Fruit fly (Drosophila melanogaster) whole organism, embryonic: ENCODE data around the gene slf.

Experiments used
- Adf1 ChIP-seq: fragments of 200-800 bp; sonication (Bioruptor generic); IDR thresholded peaks from 2 replicates; pipeline ENCODE4 v1.3.6; 2022; ENCODE audit warnings: missing biosample characterization, missing genetic modification characterization
- Antp ChIP-seq: fragments of 200-800 bp; sonication (Bioruptor generic); optimal IDR thresholded peaks from 3 replicates; lab custom pipeline; 2016; ENCODE audit warnings: missing biosample characterization, missing genetic modification characterization
- Atf6 ChIP-seq: fragments of 200-800 bp; sonication (Bioruptor generic); IDR thresholded peaks from 2 replicates; pipeline ENCODE4 v1.3.6; 2022; ENCODE audit warnings: missing biosample characterization, missing genetic modification characterization
- Bteb2 ChIP-seq: fragments of 200-800 bp; sonication (Bioruptor generic); optimal IDR thresholded peaks from 2 replicates; lab custom pipeline; 2016; ENCODE audit warnings: missing biosample characterization, missing genetic modification characterization
- CG10267 ChIP-seq: fragments of 200-800 bp; sonication (Bioruptor generic); optimal IDR thresholded peaks from 2 replicates; lab custom pipeline; 2018; ENCODE audit warnings: missing biosample characterization, mild to moderate bottlenecking, missing genetic modification characterization, moderate library complexity
- CG12104 ChIP-seq: fragments of 200-800 bp; sonication (Bioruptor generic); optimal IDR thresholded peaks from 3 replicates; lab custom pipeline; 2016; ENCODE audit warnings: missing biosample characterization, missing genetic modification characterization
- CG12236 ChIP-seq: fragments of 200-800 bp; sonication (Bioruptor generic); optimal IDR thresholded peaks from 2 replicates; lab custom pipeline; 2016; ENCODE audit warnings: missing biosample characterization, missing genetic modification characterization
- CG13296 ChIP-seq: fragments of 200-800 bp; sonication (Bioruptor generic); optimal IDR thresholded peaks from 3 replicates; lab custom pipeline; 2018; ENCODE audit warnings: missing biosample characterization, mild to moderate bottlenecking, missing genetic modification characterization
- CG13894 ChIP-seq: fragments of 200-800 bp; sonication (Bioruptor generic); optimal IDR thresholded peaks from 3 replicates; lab custom pipeline; 2018; ENCODE audit warnings: missing biosample characterization, mild to moderate bottlenecking, missing genetic modification characterization, moderate library complexity
- CG14860 ChIP-seq: fragments of 200-800 bp; sonication (Bioruptor generic); IDR thresholded peaks from 3 replicates; pipeline ENCODE4 v1.3.6; 2022; ENCODE audit warnings: missing biosample characterization, missing genetic modification characterization; ENCODE audit not compliant: partially characterized antibody
- CG15073 ChIP-seq: fragments of 200-800 bp; sonication (Bioruptor generic); optimal IDR thresholded peaks from 2 replicates; lab custom pipeline; 2016; ENCODE audit warnings: missing biosample characterization, missing genetic modification characterization
- CG1602 ChIP-seq: fragments of 200-800 bp; sonication (Bioruptor generic); optimal IDR thresholded peaks from 3 replicates; lab custom pipeline; 2016; ENCODE audit warnings: missing biosample characterization, missing genetic modification characterization
- CG1792 ChIP-seq: fragments of 200-800 bp; sonication (Bioruptor generic); optimal IDR thresholded peaks from 2 replicates; lab custom pipeline; 2016; ENCODE audit warnings: missing biosample characterization, missing genetic modification characterization
- CG32532 ChIP-seq: fragments of 200-800 bp; sonication (Bioruptor generic); IDR thresholded peaks from 2 replicates; pipeline ENCODE4 v1.3.6; 2022; ENCODE audit warnings: missing biosample characterization, missing genetic modification characterization
- CG3847 ChIP-seq: fragments of 200-800 bp; sonication (Bioruptor generic); IDR thresholded peaks from 2 replicates; pipeline ENCODE4 v1.3.6; 2022; ENCODE audit warnings: missing biosample characterization, missing genetic modification characterization
- CG3995 ChIP-seq: fragments of 200-800 bp; sonication (Bioruptor generic); optimal IDR thresholded peaks from 3 replicates; lab custom pipeline; 2016; ENCODE audit warnings: missing biosample characterization, missing genetic modification characterization
- CG4820 ChIP-seq: fragments of 200-800 bp; sonication (Bioruptor generic); optimal IDR thresholded peaks from 3 replicates; lab custom pipeline; 2016; ENCODE audit warnings: missing biosample characterization, missing genetic modification characterization
- CG8089 ChIP-seq: fragments of 200-800 bp; sonication (Bioruptor generic); optimal IDR thresholded peaks from 3 replicates; lab custom pipeline; 2016; ENCODE audit warnings: missing biosample characterization, missing genetic modification characterization
- CoRest ChIP-seq: fragments of 200-800 bp; sonication (Bioruptor generic); optimal IDR thresholded peaks from 3 replicates; lab custom pipeline; 2018; ENCODE audit warnings: missing biosample characterization, mild to moderate bottlenecking, missing genetic modification characterization, moderate library complexity
- D ChIP-seq, 2 experiments: fragments of 200-800 bp in 1 of 2; fragments of >200 bp in 1 of 2; sonication (Bioruptor generic) in 1 of 2; optimal IDR thresholded peaks; 2 replicates in 1 of 2; 3 replicates in 1 of 2; lab custom pipeline; 2017; ENCODE audit warnings: mild to moderate bottlenecking in 1 of 2, missing biosample characterization in 1 of 2, missing genetic modification characterization in 1 of 2, missing genetic modification reagents in 1 of 2
- Dip3 ChIP-seq: fragments of 200-800 bp; sonication (Bioruptor generic); optimal IDR thresholded peaks from 3 replicates; lab custom pipeline; 2016; ENCODE audit warnings: missing biosample characterization, missing genetic modification characterization
- Dref ChIP-seq: fragments of 200-800 bp; sonication (Bioruptor generic); IDR thresholded peaks from 2 replicates; pipeline ENCODE4 v1.3.6; 2022; ENCODE audit warnings: missing biosample characterization, missing genetic modification characterization
- Ets97D ChIP-seq: fragments of 200-800 bp; sonication (Bioruptor generic); optimal IDR thresholded peaks from 3 replicates; lab custom pipeline; 2016; ENCODE audit warnings: missing biosample characterization, missing genetic modification characterization
- Fer3 ChIP-seq: fragments of 200-800 bp; sonication (Bioruptor generic); optimal IDR thresholded peaks from 2 replicates; lab custom pipeline; 2018; ENCODE audit warnings: missing biosample characterization, mild to moderate bottlenecking, missing genetic modification characterization, moderate library complexity
- HmgD ChIP-seq: fragments of 200-800 bp; sonication (Bioruptor generic); optimal IDR thresholded peaks from 3 replicates; lab custom pipeline; 2016; ENCODE audit warnings: missing biosample characterization, missing genetic modification characterization
- HmgZ ChIP-seq: fragments of 200-800 bp; sonication (Bioruptor generic); optimal IDR thresholded peaks from 2 replicates; lab custom pipeline; 2018; ENCODE audit warnings: missing biosample characterization, mild to moderate bottlenecking, missing genetic modification characterization
- Hr78 ChIP-seq, 2 experiments: fragments of 200-800 bp in 1 of 2; fragments of >200 bp in 1 of 2; sonication (Bioruptor generic) in 1 of 2; optimal IDR thresholded peaks; 2 replicates each; lab custom pipeline; 2017 to 2019; ENCODE audit warnings: missing biosample characterization in 2 of 2, missing genetic modification characterization in 2 of 2, mild to moderate bottlenecking in 1 of 2, moderate library complexity in 1 of 2
- NFAT ChIP-seq: fragments of 200-800 bp; sonication (Bioruptor generic); IDR thresholded peaks from 2 replicates; pipeline ENCODE4 v1.3.6; 2022; ENCODE audit warnings: missing biosample characterization, missing genetic modification characterization
- Ravus ChIP-seq: fragments of 200-800 bp; sonication (Bioruptor generic); IDR thresholded peaks from 2 replicates; pipeline ENCODE4 v1.3.6; 2022; ENCODE audit warnings: missing biosample characterization, missing genetic modification characterization
- Sin3A ChIP-seq: fragments of >200 bp; optimal IDR thresholded peaks from 2 replicates; lab custom pipeline; 2018
- Taf1 ChIP-seq: fragments of 200-800 bp; sonication (Bioruptor generic); IDR thresholded peaks from 2 replicates; pipeline ENCODE4 v1.3.6; 2022; ENCODE audit warnings: missing biosample characterization, missing genetic modification characterization
- Trl ChIP-seq, 3 experiments: fragments of >200 bp in 2 of 3; fragments of 200-800 bp in 1 of 3; sonication (Bioruptor generic) in 1 of 3; optimal IDR thresholded peaks; 2 replicates in 1 of 3; 3 replicates in 2 of 3; lab custom pipeline; 2016 to 2017; ENCODE audit warnings: missing biosample characterization in 1 of 3, missing genetic modification characterization in 1 of 3
- ara ChIP-seq: fragments of 200-800 bp; sonication (Bioruptor generic); IDR thresholded peaks from 2 replicates; pipeline ENCODE4 v1.3.6; 2022; ENCODE audit warnings: missing biosample characterization, missing genetic modification characterization
- bab2 ChIP-seq: fragments of 200-800 bp; sonication (Bioruptor generic); optimal IDR thresholded peaks from 2 replicates; lab custom pipeline; 2016; ENCODE audit warnings: missing biosample characterization, missing genetic modification characterization
- cad ChIP-seq: fragments of >200 bp; optimal IDR thresholded peaks from 2 replicates; lab custom pipeline; 2017; ENCODE audit warnings: missing biosample characterization, missing genetic modification characterization
- crol ChIP-seq: fragments of 200-800 bp; sonication (Bioruptor generic); IDR thresholded peaks from 2 replicates; pipeline ENCODE4 v1.3.6; 2022; ENCODE audit warnings: missing biosample characterization, missing genetic modification characterization
- exex ChIP-seq: fragments of 200-800 bp; sonication (Bioruptor generic); optimal IDR thresholded peaks from 4 replicates; lab custom pipeline; 2018; ENCODE audit warnings: missing biosample characterization, mild to moderate bottlenecking, missing genetic modification characterization, moderate library complexity
- eyg ChIP-seq: fragments of 200-800 bp; sonication (Bioruptor generic); optimal IDR thresholded peaks from 3 replicates; lab custom pipeline; 2016; ENCODE audit warnings: missing biosample characterization, missing genetic modification characterization
- gsb ChIP-seq: fragments of 200-800 bp; sonication (Bioruptor generic); IDR thresholded peaks from 2 replicates; pipeline ENCODE4 v1.3.6; 2022; ENCODE audit warnings: missing biosample characterization, missing genetic modification characterization
- gt ChIP-seq: fragments of 200-800 bp; sonication (Bioruptor generic); IDR thresholded peaks from 2 replicates; pipeline ENCODE4 v1.3.6; 2022; ENCODE audit warnings: missing biosample characterization, missing genetic modification characterization
- hth ChIP-seq: fragments of >200 bp; optimal IDR thresholded peaks from 2 replicates; lab custom pipeline; 2017; ENCODE audit warnings: inconsistent platforms
- jigr1 ChIP-seq: fragments of 200-800 bp; sonication (Bioruptor generic); IDR thresholded peaks from 3 replicates; pipeline ENCODE4 v1.3.6; 2022; ENCODE audit warnings: missing biosample characterization, missing genetic modification characterization
- jumu ChIP-seq: fragments of 200-800 bp; sonication (Bioruptor generic); optimal IDR thresholded peaks from 3 replicates; lab custom pipeline; 2016; ENCODE audit warnings: missing biosample characterization, missing genetic modification characterization
- ken ChIP-seq: fragments of 200-800 bp; sonication (Bioruptor generic); IDR thresholded peaks from 3 replicates; pipeline ENCODE4 v1.3.6; 2022; ENCODE audit warnings: missing biosample characterization, missing genetic modification characterization
- lola ChIP-seq, 3 experiments: fragments of >200 bp in 2 of 3; fragments of 200-800 bp in 1 of 3; sonication (Bioruptor generic) in 1 of 3; optimal IDR thresholded peaks; 2 replicates each; lab custom pipeline; 2017 to 2019; ENCODE audit warnings: missing biosample characterization in 3 of 3, missing genetic modification characterization in 3 of 3, mild to moderate bottlenecking in 1 of 3, moderate library complexity in 1 of 3
- mam ChIP-seq: fragments of 200-800 bp; sonication (Bioruptor generic); optimal IDR thresholded peaks from 3 replicates; lab custom pipeline; 2016; ENCODE audit warnings: missing biosample characterization, missing genetic modification characterization
- nerfin-2 ChIP-seq: fragments of 200-800 bp; sonication (Bioruptor generic); IDR thresholded peaks from 2 replicates; pipeline ENCODE4 v1.3.6; 2022; ENCODE audit warnings: missing biosample characterization, missing genetic modification characterization; ENCODE audit not compliant: partially characterized antibody
- nmo ChIP-seq: fragments of 200-800 bp; sonication (Bioruptor generic); optimal IDR thresholded peaks from 2 replicates; lab custom pipeline; 2018; ENCODE audit warnings: missing biosample characterization, mild to moderate bottlenecking, missing genetic modification characterization, moderate library complexity
- pnt ChIP-seq: fragments of 200-800 bp; sonication (Bioruptor generic); optimal IDR thresholded peaks from 3 replicates; lab custom pipeline; 2016; ENCODE audit warnings: missing biosample characterization, missing genetic modification characterization
- vfl ChIP-seq: fragments of 200-800 bp; sonication (Bioruptor generic); optimal IDR thresholded peaks from 2 replicates; lab custom pipeline; 2016; ENCODE audit warnings: missing biosample characterization, missing genetic modification characterization
- wek ChIP-seq: fragments of 200-800 bp; sonication (Bioruptor generic); optimal IDR thresholded peaks from 3 replicates; lab custom pipeline; 2018; ENCODE audit warnings: missing biosample characterization, mild to moderate bottlenecking, missing genetic modification characterization, moderate library complexity
- yki ChIP-seq: fragments of >200 bp; optimal IDR thresholded peaks from 3 replicates; lab custom pipeline; 2018

slf gene

DNA sequence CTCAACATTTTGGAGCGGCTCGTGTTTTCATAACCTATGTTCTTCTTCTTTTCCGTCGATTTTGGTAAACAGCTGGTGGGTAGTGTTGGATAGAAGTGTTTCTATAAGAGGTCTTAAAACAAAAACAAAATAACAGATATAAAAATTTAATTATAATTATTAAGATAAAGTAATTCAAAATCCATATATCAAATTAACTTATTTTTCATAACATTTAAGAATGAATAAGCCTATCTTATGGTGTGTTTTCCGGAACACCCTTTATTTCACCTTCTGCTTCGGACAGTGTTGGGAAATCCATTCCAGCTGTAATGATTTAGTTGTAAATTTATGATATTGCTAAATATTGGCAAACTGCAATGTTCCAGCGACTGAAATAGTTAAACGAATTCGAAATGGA is 48.6 kb upstream of the slf start, which contains the start of the genes mRpS2 and Mon1 (continued):
- TF ChIP-seq Fer3 (tag; lab: Kevin White, UChicago) (peak; percentile 97), CG10267 (peak; percentile 99), Taf1 (GFP tag; lab: Robert Waterston, UW) (peak; percentile 92), CG1792 (GFP tag; lab: Kevin White, UChicago) (peak; percentile 59), wek (GFP tag; lab: Kevin White, UChicago) (peak; percentile 79), CG1602 (GFP tag; lab: Kevin White, UChicago) (peak; percentile 95), vfl (peak; percentile 79), mam (GFP tag; lab: Kevin White, UChicago) (peak; percentile 91), jumu (GFP tag; lab: Kevin White, UChicago) (peak; percentile 60), CG32532 (peak; percentile 98), CG12236 (no peak), Dref (0 out of 2 replicates have a peak, but pooled peaks have one; percentile 37), Atf6 (GFP tag; lab: Robert Waterston, UW) (peak; percentile 95), Sin3A (no peak), Ets97D (GFP tag; lab: Kevin White, UChicago) (peak; percentile 72), CG14860 (GFP tag; lab: Robert Waterston, UW) (no peak), gsb (GFP tag; lab: Robert Waterston, UW) (peak; percentile 95), Dip3 (GFP tag; lab: Kevin White, UChicago) (peak; percentile 83), CG15073 (GFP tag; lab: Kevin White, UChicago) (peak; percentile 63), CG13296 (peak; percentile 93), Adf1 (GFP tag; lab: Robert Waterston, UW) (peak; percentile 78), Hr78 (GFP tag; optimal IDR thresholded peaks at IDR 0.05; lab: Kevin White, UChicago) (peak in 1 of 2 experiments; percentile 78), CG3847 (GFP tag; lab: Robert Waterston, UW) (peak; percentile 96), exex (tag; lab: Kevin White, UChicago) (peak; percentile 84), CG3995 (GFP tag; lab: Kevin White, UChicago) (peak; percentile 56), HmgD (peak; percentile 15), CoRest (tag; lab: Kevin White, UChicago) (peak; percentile 96), Antp (peak; percentile 74), D (optimal IDR thresholded peaks at IDR 0.05; lab: Kevin White, UChicago) (no peak), D (GFP tag; optimal IDR thresholded peaks at IDR 0.05; lab: Kevin White, UChicago) (peak; percentile 87), pnt (GFP tag; lab: Kevin White, UChicago) (peak; percentile 70), ara (peak; percentile 96), hth (no peak), Bteb2 (GFP tag; lab: Kevin White, UChicago) (peak; percentile 70), jigr1 (GFP tag; lab: Robert Waterston, UW) (peak; percentile 77), Ravus (GFP tag; lab: Robert Waterston, UW) (peak; percentile 88), lola (GFP tag; optimal IDR thresholded peaks at IDR 0.05; lab: Kevin White, UChicago) (peak in 1 of 3 experiments; percentile 94), NFAT (GFP tag; lab: Robert Waterston, UW) (peak; percentile 97), cad (GFP tag; lab: Kevin White, UChicago) (no peak), CG13894 (tag; lab: Kevin White, UChicago) (peak; percentile 94), nmo (peak; percentile 94), bab2 (GFP tag; lab: Kevin White, UChicago) (peak; percentile 83), CG4820 (GFP tag; lab: Kevin White, UChicago) (peak; percentile 91), CG8089 (GFP tag; lab: Kevin White, UChicago) (peak; percentile 70), gt (GFP tag; lab: Robert Waterston, UW) (peak; percentile 82), yki (lab: Kevin White, UChicago) (no peak), nerfin-2 (GFP tag; lab: Robert Waterston, UW) (no peak), eyg (GFP tag; lab: Kevin White, UChicago) (peak; percentile 18), ken (GFP tag; lab: Robert Waterston, UW) (peak; percentile 96), HmgZ (tag; lab: Kevin White, UChicago) (peak; percentile 92), Trl (optimal IDR thresholded peaks at IDR 0.05; lab: Kevin White, UChicago) (no peak), Trl (GFP tag; optimal IDR thresholded peaks at IDR 0.05; lab: Kevin White, UChicago) (peak; percentile 87), crol (GFP tag; lab: Robert Waterston, UW) (peak; percentile 53), CG12104 (GFP tag; lab: Kevin White, UChicago) (peak; percentile 92)
